Worm (Caenorhabditis elegans) whole organism, L4 larva: ENCODE results near the gene rsef-1.
A peak's percentile ranks its signal among the peaks of the same experiment; 100 is the strongest.

ENCODE experiments used
- D1046.2 ChIP-seq: fragments of 200-800 bp; sonication (Bioruptor generic); IDR thresholded peaks from 2 replicates; pipeline ENCODE4 v1.3.6; 2022; ENCODE audit warnings: missing genetic modification characterization, missing compliant biosample characterization
- Y105C5A.15 ChIP-seq: fragments of 200-800 bp; sonication (Bioruptor generic); IDR thresholded peaks from 2 replicates; pipeline ENCODE4 v1.3.6; 2022; ENCODE audit warnings: missing genetic modification characterization, missing compliant biosample characterization
- ama-1 ChIP-seq: fragments of 150-350 bp; optimal IDR thresholded peaks from 2 replicates; lab custom pipeline; 2014; ENCODE audit warnings: inconsistent platforms, mixed read lengths
- hlh-30 ChIP-seq: sonication (generic microtip); optimal IDR thresholded peaks from 2 replicates; lab custom pipeline; 2017; ENCODE audit warnings: antibody characterized with exemption, mild to moderate bottlenecking, missing genetic modification characterization, missing compliant biosample characterization; ENCODE audit not compliant: insufficient read depth
- lin-13 ChIP-seq: fragments of 150-350 bp; optimal IDR thresholded peaks from 2 replicates; lab custom pipeline; 2014; ENCODE audit warnings: missing biosample characterization, missing genetic modification reagents, missing genetic modification characterization
- mxl-3 ChIP-seq: fragments of 200-800 bp; sonication (Bioruptor generic); optimal IDR thresholded peaks from 2 replicates; lab custom pipeline; 2018; ENCODE audit warnings: mild to moderate bottlenecking, missing genetic modification characterization, missing compliant biosample characterization
- nhr-237 ChIP-seq: sonication (generic microtip); optimal IDR thresholded peaks from 2 replicates; lab custom pipeline; 2017; ENCODE audit warnings: missing biosample characterization, missing genetic modification characterization
- saeg-2 ChIP-seq: fragments of 200-800 bp; sonication (Bioruptor generic); IDR thresholded peaks from 2 replicates; pipeline ENCODE4 v1.3.6; 2022; ENCODE audit warnings: missing genetic modification reagents, missing genetic modification characterization, missing compliant biosample characterization

DNA sequence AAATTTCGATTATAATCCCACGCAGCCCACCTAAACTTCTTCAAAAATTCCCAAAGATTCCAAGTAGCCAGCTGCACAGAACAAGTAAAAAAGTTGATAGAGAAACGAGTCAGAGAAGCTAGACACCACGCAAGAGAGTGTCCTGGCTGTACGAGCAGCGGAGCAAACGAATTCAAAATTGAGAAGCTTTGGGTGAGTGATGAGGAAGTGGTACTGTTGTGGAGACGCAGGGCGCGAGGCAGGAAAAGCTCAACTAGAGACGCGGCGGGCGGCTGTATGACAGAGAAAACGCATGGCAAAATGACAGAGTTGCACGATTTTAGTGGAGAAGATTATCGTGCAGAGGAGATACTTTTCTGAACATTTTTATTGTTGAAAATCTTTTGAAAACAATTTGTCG, 10.0 kb downstream of the rsef-1 start:
- peak; percentile 61 for TF ChIP-seq hlh-30 (tag; lab: Kevin White, UChicago)
- no peak for TF ChIP-seq nhr-237 (tag; lab: Kevin White, UChicago)
- no peak for TF ChIP-seq Y105C5A.15 (GFP tag; lab: Robert Waterston, UW)
- TF ChIP-seq saeg-2 (GFP tag; lab: Robert Waterston, UW), result no peak
- TF ChIP-seq mxl-3, result peak; percentile 35
- TF ChIP-seq ama-1 (lab: Kevin White, UChicago), result no peak
- peak; percentile 4 for TF ChIP-seq lin-13 (GFP tag; lab: Kevin White, UChicago)
- no peak for TF ChIP-seq D1046.2 (GFP tag; lab: Robert Waterston, UW)
